Worm (Caenorhabditis elegans) whole organism, early embryonic: Measurements from ENCODE around the gene C49A9.5.

Source experiments
- B0310.2 ChIP-seq: sonication (generic microtip); optimal IDR thresholded peaks from 2 replicates; lab custom pipeline; 2016; ENCODE audit warnings: mild to moderate bottlenecking, missing genetic modification characterization, missing compliant biosample characterization
- F13C5.2 ChIP-seq: sonication (generic microtip); optimal IDR thresholded peaks from 2 replicates; lab custom pipeline; 2017; ENCODE audit warnings: mild to moderate bottlenecking, missing genetic modification characterization, inconsistent platforms, missing compliant biosample characterization
- aly-1 ChIP-seq: sonication (generic microtip); optimal IDR thresholded peaks from 2 replicates; lab custom pipeline; 2016; ENCODE audit warnings: missing genetic modification characterization, missing compliant biosample characterization
- ama-1 ChIP-seq: fragments of 150-350 bp; optimal IDR thresholded peaks from 2 replicates; lab custom pipeline; 2014
- ceh-13 ChIP-seq: fragments of 200-800 bp; sonication (Bioruptor generic); optimal IDR thresholded peaks from 2 replicates; lab custom pipeline; 2018; ENCODE audit warnings: mild to moderate bottlenecking, missing genetic modification characterization, missing compliant biosample characterization
- ceh-36 ChIP-seq: sonication (generic microtip); optimal IDR thresholded peaks from 2 replicates; lab custom pipeline; 2016; ENCODE audit warnings: missing genetic modification characterization, inconsistent platforms, missing compliant biosample characterization
- ets-7 ChIP-seq: sonication (generic microtip); optimal IDR thresholded peaks from 2 replicates; lab custom pipeline; 2016; ENCODE audit warnings: missing genotype, missing genetic modification characterization, missing compliant biosample characterization
- flt-1 ChIP-seq: fragments of 200-800 bp; sonication (Bioruptor generic); IDR thresholded peaks from 2 replicates; pipeline ENCODE4 v1.3.6; 2022; ENCODE audit warnings: missing genetic modification characterization, missing compliant biosample characterization
- hmbx-1 ChIP-seq: sonication (generic microtip); optimal IDR thresholded peaks from 2 replicates; lab custom pipeline; 2016; ENCODE audit warnings: mild to moderate bottlenecking, missing genetic modification characterization, missing compliant biosample characterization
- hmg-4 ChIP-seq: fragments of 200-800 bp; sonication (Bioruptor generic); optimal IDR thresholded peaks from 2 replicates; lab custom pipeline; 2018; ENCODE audit warnings: mild to moderate bottlenecking, missing genetic modification characterization, missing compliant biosample characterization
- hnd-1 ChIP-seq: sonication (generic microtip); optimal IDR thresholded peaks from 2 replicates; lab custom pipeline; 2016; ENCODE audit warnings: missing genetic modification characterization, missing compliant biosample characterization
- pes-1 ChIP-seq: fragments of 200-800 bp; sonication (Bioruptor generic); IDR thresholded peaks from 2 replicates; pipeline ENCODE4 v1.3.6; 2022; ENCODE audit warnings: missing genetic modification reagents, missing genetic modification characterization, missing compliant biosample characterization
- scrt-1 ChIP-seq: fragments of 200-800 bp; sonication (Bioruptor generic); IDR thresholded peaks from 2 replicates; pipeline ENCODE4 v1.3.6; 2022; ENCODE audit warnings: missing genetic modification characterization, missing compliant biosample characterization
- sea-1 ChIP-seq: fragments of 200-800 bp; sonication (Bioruptor generic); conservative IDR thresholded peaks from 2 replicates; pipeline ENCODE4 v1.3.6; 2022; ENCODE audit warnings: missing genetic modification characterization, missing compliant biosample characterization
- tbx-11 ChIP-seq: fragments of 200-800 bp; sonication (Bioruptor generic); IDR thresholded peaks from 2 replicates; pipeline ENCODE4 v1.3.6; 2022; ENCODE audit warnings: missing genetic modification characterization, missing compliant biosample characterization
- tbx-37 ChIP-seq: fragments of 200-800 bp; sonication (Bioruptor generic); conservative IDR thresholded peaks from 2 replicates; pipeline ENCODE4 v1.3.6; 2022; ENCODE audit warnings: missing genetic modification reagents, missing genetic modification characterization, missing compliant biosample characterization
- tra-4 ChIP-seq: sonication (generic microtip); optimal IDR thresholded peaks from 2 replicates; lab custom pipeline; 2017; ENCODE audit warnings: missing genetic modification characterization, missing compliant biosample characterization

Gene C49A9.5

DNA sequence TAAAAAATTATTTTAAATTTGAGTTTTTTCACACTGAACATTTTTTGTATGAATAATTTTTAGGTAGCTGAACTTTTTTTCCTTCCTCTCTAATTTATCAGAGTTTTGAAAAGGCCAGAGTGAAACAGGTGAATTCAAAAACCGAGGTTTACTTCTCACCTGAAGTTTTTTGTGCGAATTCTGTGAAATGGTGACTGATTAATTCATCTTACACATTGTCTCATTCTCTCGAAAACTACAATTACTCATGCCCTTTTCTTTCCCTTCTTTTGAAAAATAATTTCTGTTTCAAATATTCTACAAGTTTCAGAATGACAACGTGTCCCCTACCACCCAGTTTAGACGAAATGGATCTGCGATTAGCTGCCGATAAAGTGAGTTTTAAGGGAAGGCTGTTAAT, 11.7 kb upstream of the C49A9.5 start, which contains the start of gene tkr-2:
Gene tkr-2, plus strand, starts transcription at position 301 of the 400 bp plus-strand sequence.
- TF ChIP-seq ama-1 (lab: Kevin White, UChicago) (no peak), B0310.2 (tag; lab: Kevin White, UChicago) (no peak), scrt-1 (GFP tag; lab: Robert Waterston, UW) (no peak), tbx-37 (no peak), ceh-13 (GFP tag; lab: Kevin White, UChicago) (no peak), tra-4 (tag; lab: Kevin White, UChicago) (no peak), tbx-11 (GFP tag; lab: Robert Waterston, UW) (no peak), sea-1 (GFP tag; lab: Robert Waterston, UW) (no peak), ets-7 (tag; lab: Kevin White, UChicago) (no peak), aly-1 (no peak), hmg-4 (no peak), ceh-36 (tag; lab: Kevin White, UChicago) (no peak), F13C5.2 (no peak), pes-1 (no peak)

DNA sequence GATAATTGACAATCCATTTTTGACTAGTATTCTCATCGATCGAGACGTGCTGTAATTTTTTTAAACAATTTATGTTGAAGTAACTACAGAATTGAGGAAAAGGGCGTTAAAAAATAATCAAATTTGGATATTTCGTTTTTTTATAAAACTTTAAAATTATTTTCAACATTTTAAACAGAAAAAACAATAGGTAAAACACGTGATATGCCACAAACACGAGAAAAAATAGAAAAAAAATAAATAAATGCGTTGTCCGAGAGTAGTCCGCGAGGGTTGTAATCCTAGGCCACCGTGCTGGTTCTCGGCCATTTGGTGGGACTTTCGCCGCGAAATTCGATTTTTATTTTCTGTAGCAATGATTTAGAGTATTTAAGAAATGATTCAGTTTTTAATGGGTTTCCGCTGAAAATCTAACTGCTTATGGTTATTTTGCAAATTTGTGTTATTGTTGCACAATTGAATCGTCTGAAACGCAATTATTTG, 7.1 kb upstream of the C49A9.5 start, which contains the start of gene C49A9.10:
Gene C49A9.10, minus strand, starts transcription at position 51 of the 483 bp plus-strand sequence.
- TF ChIP-seq hnd-1 (tag; lab: Kevin White, UChicago) (no peak), ama-1 (lab: Kevin White, UChicago) (no peak), scrt-1 (GFP tag; lab: Robert Waterston, UW) (0 out of 2 replicates have a peak, but pooled peaks have one; percentile 23), hmbx-1 (tag; lab: Kevin White, UChicago) (no peak), B0310.2 (tag; lab: Kevin White, UChicago) (no peak), tra-4 (tag; lab: Kevin White, UChicago) (no peak), pes-1 (peak; percentile 74; the same call in 1 of the 2 replicates), flt-1 (GFP tag; lab: Robert Waterston, UW) (peak; percentile 10; the same call in 1 of the 2 replicates), tbx-37 (peak; percentile 90), ets-7 (tag; lab: Kevin White, UChicago) (no peak), hmg-4 (no peak), F13C5.2 (peak; percentile 35)

DNA sequence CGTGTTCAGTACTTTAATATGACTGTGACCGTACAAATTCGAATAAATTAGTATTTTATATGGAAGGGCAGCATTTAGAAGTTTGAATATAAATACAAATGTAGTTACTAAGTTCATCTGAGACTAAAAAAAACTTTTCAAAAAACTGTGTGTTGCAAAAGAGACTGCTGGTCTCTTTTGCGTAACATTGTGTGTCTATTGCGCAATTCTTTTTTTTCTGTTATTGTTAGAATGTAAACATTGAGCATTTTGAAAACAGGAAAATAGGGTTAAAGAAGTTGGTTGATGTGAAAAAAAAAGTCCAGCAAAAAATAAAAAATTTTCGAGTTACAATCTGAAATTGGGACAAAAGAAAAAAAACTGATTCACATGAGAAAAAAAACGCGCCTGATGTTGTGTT, 4.1 kb upstream of the C49A9.5 start:
- TF ChIP-seq hmg-4 (no peak), B0310.2 (tag; lab: Kevin White, UChicago) (no peak), ama-1 (lab: Kevin White, UChicago) (no peak), tbx-37 (no peak), tbx-11 (GFP tag; lab: Robert Waterston, UW) (no peak), scrt-1 (GFP tag; lab: Robert Waterston, UW) (no peak), ceh-36 (tag; lab: Kevin White, UChicago) (no peak), sea-1 (GFP tag; lab: Robert Waterston, UW) (no peak), ets-7 (tag; lab: Kevin White, UChicago) (no peak)

DNA sequence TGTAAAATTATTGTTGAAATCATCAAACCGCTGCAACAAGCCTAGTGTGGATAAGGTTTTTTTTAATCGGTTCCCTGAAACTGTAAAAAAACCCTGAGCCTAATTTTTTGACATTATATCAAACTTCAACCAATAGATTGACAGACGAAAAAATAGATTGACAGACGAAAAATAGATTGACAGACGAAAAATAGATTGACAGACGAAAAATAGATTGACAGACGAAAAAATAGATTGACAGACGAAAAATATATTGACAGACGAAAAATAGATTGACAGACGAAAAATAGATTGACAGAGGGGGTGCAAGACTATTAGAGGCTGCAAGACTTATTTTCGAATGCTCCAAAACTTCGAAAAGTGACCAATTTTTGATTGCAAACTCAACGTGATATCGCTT, 3.5 kb upstream of the C49A9.5 start:
- TF ChIP-seq flt-1 (GFP tag; lab: Robert Waterston, UW) (peak; percentile 62), tbx-37 (peak; percentile 44; the same call in 1 of the 2 replicates)

DNA sequence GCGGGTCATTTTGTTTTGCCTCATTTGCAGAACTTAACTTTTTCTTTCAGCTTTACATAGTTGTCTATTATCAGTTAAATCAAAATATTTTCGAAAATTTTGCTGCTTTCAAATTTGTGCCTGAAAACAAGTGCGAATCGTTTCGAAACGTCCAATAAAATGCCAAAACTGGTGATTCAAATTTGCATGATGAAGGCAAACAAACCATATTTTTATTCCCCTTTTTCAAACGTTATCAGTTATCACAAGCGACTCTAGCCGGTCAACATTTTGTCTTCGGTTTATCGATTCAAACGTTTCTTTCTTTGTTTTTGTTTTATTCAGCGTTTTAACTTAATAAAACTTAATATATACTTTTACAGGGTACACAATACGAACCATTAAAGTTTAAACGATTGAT, 2.9 kb upstream of the C49A9.5 start, which contains the start of the genes ugt-24 and C49A9.6:
Gene ugt-24, minus strand, starts transcription at position 147 of the 400 bp plus-strand sequence.
Gene C49A9.6, plus strand, starts transcription at position 363 of the 400 bp plus-strand sequence.
- no peak for TF ChIP-seq ama-1 (lab: Kevin White, UChicago)
- TF ChIP-seq tbx-11 (GFP tag; lab: Robert Waterston, UW): no peak
- no peak for TF ChIP-seq tra-4 (tag; lab: Kevin White, UChicago)
- TF ChIP-seq hmbx-1 (tag; lab: Kevin White, UChicago): no peak
- no peak for TF ChIP-seq pes-1
- no peak for TF ChIP-seq scrt-1 (GFP tag; lab: Robert Waterston, UW)
- no peak for TF ChIP-seq ceh-36 (tag; lab: Kevin White, UChicago)
- no peak for TF ChIP-seq hmg-4
- no peak for TF ChIP-seq tbx-37
- TF ChIP-seq ceh-13 (GFP tag; lab: Kevin White, UChicago): no peak
- TF ChIP-seq flt-1 (GFP tag; lab: Robert Waterston, UW): no peak
- no peak for TF ChIP-seq F13C5.2
- TF ChIP-seq aly-1: no peak
- TF ChIP-seq hnd-1 (tag; lab: Kevin White, UChicago): no peak
- no peak for TF ChIP-seq B0310.2 (tag; lab: Kevin White, UChicago)
- TF ChIP-seq ets-7 (tag; lab: Kevin White, UChicago): no peak
- TF ChIP-seq sea-1 (GFP tag; lab: Robert Waterston, UW): no peak

DNA sequence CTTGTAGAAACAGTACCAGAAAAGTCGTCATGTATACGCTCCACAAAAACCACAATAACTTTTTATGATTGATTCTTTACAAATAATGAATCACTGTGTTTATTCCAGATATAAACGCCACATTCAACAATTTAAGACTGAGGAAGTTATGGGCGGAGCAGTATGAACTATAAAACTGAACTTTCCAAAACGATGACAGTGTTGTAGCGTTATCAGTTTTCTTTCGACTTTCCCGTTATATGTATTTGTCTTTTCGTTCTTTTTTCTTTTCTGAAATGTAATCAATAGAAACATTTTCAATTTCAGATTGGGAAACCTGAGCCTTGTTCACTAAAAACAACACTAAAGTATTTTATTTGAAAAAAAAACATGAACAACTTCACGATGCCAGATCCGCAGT, 3.6 kb downstream of the C49A9.5 start, which contains the start of gene C49A9.9:
Gene C49A9.9, plus strand, starts transcription at position 307 of the 400 bp plus-strand sequence.
- TF ChIP-seq flt-1 (GFP tag; lab: Robert Waterston, UW) (no peak), hmg-4 (no peak), ets-7 (tag; lab: Kevin White, UChicago) (no peak), tbx-37 (no peak), hnd-1 (tag; lab: Kevin White, UChicago) (no peak), ceh-13 (GFP tag; lab: Kevin White, UChicago) (no peak), ama-1 (lab: Kevin White, UChicago) (no peak), hmbx-1 (tag; lab: Kevin White, UChicago) (no peak), scrt-1 (GFP tag; lab: Robert Waterston, UW) (no peak), sea-1 (GFP tag; lab: Robert Waterston, UW) (no peak), tra-4 (tag; lab: Kevin White, UChicago) (no peak), ceh-36 (tag; lab: Kevin White, UChicago) (no peak), B0310.2 (tag; lab: Kevin White, UChicago) (no peak), aly-1 (no peak), tbx-11 (GFP tag; lab: Robert Waterston, UW) (no peak), pes-1 (no peak), F13C5.2 (no peak)

DNA sequence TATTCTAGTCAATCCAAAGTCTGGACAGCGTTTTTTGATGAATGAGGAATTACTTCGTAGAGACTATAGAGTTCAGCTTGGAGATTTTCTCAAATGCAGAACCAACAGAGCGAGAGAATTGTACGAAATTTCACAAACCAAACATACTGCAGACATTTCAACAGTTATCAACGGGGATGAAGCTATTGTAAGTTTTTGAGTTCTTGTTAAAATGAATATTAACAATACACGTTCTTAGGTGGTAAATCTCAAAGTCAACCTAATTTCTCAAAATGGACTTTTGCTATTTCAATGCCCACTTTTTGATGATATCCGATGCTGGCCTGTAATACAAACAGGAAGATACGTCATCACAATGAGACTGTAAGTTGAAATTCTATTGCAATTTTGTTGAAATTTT, 4.0 kb downstream of the C49A9.5 start:
- TF ChIP-seq ceh-13 (GFP tag; lab: Kevin White, UChicago): no peak
- no peak for TF ChIP-seq pes-1
- no peak for TF ChIP-seq F13C5.2
- no peak for TF ChIP-seq B0310.2 (tag; lab: Kevin White, UChicago)
- TF ChIP-seq hmg-4: no peak
- TF ChIP-seq tbx-37: no peak
- TF ChIP-seq flt-1 (GFP tag; lab: Robert Waterston, UW): no peak
- no peak for TF ChIP-seq aly-1
- TF ChIP-seq tbx-11 (GFP tag; lab: Robert Waterston, UW): no peak
- TF ChIP-seq hmbx-1 (tag; lab: Kevin White, UChicago): no peak
- no peak for TF ChIP-seq sea-1 (GFP tag; lab: Robert Waterston, UW)
- TF ChIP-seq ama-1 (lab: Kevin White, UChicago): no peak
- TF ChIP-seq hnd-1 (tag; lab: Kevin White, UChicago): no peak
- no peak for TF ChIP-seq ceh-36 (tag; lab: Kevin White, UChicago)
- TF ChIP-seq ets-7 (tag; lab: Kevin White, UChicago): no peak
- TF ChIP-seq scrt-1 (GFP tag; lab: Robert Waterston, UW): no peak
- TF ChIP-seq tra-4 (tag; lab: Kevin White, UChicago): no peak
